Fruit fly (Drosophila melanogaster): ENCODE results near the gene comm2.

comm2 gene

DNA sequence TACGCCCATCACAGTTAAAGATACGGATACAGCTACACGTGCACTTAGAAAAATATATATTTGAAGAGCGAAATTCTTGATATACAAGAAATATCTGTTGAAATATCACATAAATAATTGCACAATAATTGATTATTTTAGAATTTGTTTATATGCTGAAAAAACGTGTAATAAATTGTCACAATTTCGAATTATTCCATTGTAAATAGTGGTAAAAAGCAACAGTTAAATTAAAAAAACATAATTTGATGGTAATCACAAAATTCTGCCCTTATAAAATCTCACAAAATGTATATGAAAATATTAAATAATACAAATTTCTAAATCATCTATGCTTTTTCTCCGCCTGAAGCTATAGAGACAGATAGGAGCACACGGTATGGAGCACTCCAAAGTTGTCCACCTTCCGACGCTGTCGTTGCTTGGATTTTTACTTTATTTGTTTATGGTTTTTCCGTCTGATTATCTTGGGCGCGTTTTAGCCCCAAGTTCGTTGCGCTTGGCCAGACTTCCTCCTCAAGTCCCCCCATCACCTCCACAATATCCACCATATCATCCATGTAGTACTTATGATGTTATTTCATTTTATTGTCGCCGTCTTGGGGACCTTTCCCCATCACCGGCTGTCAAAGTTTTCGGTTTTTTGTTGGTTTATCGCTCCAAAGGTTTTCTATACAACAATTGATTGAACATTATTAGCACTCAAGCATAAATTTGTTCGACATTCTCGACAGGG is 4.8 kb upstream of the comm2 start (continued):
- TF ChIP-seq Stat92E (GFP tag; optimal IDR thresholded peaks at IDR 0.05) = peak in 1 of 3 experiments; percentile 34
- no peak for TF ChIP-seq CG9876 (GFP tag; optimal IDR thresholded peaks at IDR 0.05)
- no peak for TF ChIP-seq Dad (GFP tag; optimal IDR thresholded peaks at IDR 0.05)
- peak; percentile 50 for TF ChIP-seq Lhr (GFP tag; optimal IDR thresholded peaks at IDR 0.05)
- TF ChIP-seq CG4854 (GFP tag; optimal IDR thresholded peaks at IDR 0.05) = no peak
- no peak for TF ChIP-seq Gsc (GFP tag; IDR thresholded peaks at IDR 0.05)
- TF ChIP-seq Fer1 (GFP tag; optimal IDR thresholded peaks at IDR 0.05) = peak; percentile 14
- no peak for TF ChIP-seq pum (GFP tag; optimal IDR thresholded peaks at IDR 0.05)
- TF ChIP-seq CG8290 (GFP tag; optimal IDR thresholded peaks at IDR 0.05) = no peak
- no peak for TF ChIP-seq CG8290 (tag; optimal IDR thresholded peaks at IDR 0.05)
- peak; percentile 41; the same call in 1 of the 3 replicates for TF ChIP-seq CG7357 (GFP tag; IDR thresholded peaks at IDR 0.05)
- no peak for TF ChIP-seq Rx (GFP tag; IDR thresholded peaks at IDR 0.05)
- peak; percentile 40 for TF ChIP-seq CG6654 (GFP tag; optimal IDR thresholded peaks at IDR 0.05)
- TF ChIP-seq CG15514 (GFP tag; optimal IDR thresholded peaks at IDR 0.05) = no peak
- TF ChIP-seq CG3065 (GFP tag; optimal IDR thresholded peaks at IDR 0.05) = no peak
- TF ChIP-seq CG17568 (GFP tag; optimal IDR thresholded peaks at IDR 0.05) = no peak
- no peak for TF ChIP-seq CG3163 (GFP tag; optimal IDR thresholded peaks at IDR 0.05)
- no peak for TF ChIP-seq crc (GFP tag; optimal IDR thresholded peaks at IDR 0.05)
- no peak for TF ChIP-seq eyg (GFP tag; optimal IDR thresholded peaks at IDR 0.05)
- no peak for TF ChIP-seq Ets97D (GFP tag; optimal IDR thresholded peaks at IDR 0.05)
- no peak for TF ChIP-seq Ravus (GFP tag; IDR thresholded peaks at IDR 0.05)
- peak; percentile 75 for TF ChIP-seq Blimp-1 (GFP tag; optimal IDR thresholded peaks at IDR 0.05)
- no peak for TF ChIP-seq Side (GFP tag; optimal IDR thresholded peaks at IDR 0.05)
- no peak for TF ChIP-seq pita (GFP tag; optimal IDR thresholded peaks at IDR 0.05)
- peak; percentile 40 for TF ChIP-seq gsb-n (tag; optimal IDR thresholded peaks at IDR 0.05)
- TF ChIP-seq seq (GFP tag; IDR thresholded peaks at IDR 0.05) = no peak
- no peak for TF ChIP-seq ab (GFP tag; optimal IDR thresholded peaks at IDR 0.05)
- TF ChIP-seq pzg (GFP tag; optimal IDR thresholded peaks at IDR 0.05) = no peak
- TF ChIP-seq CG11695 (GFP tag; IDR thresholded peaks at IDR 0.05) = peak; percentile 52; the same call in 1 of the 3 replicates
- no peak for TF ChIP-seq Scr (GFP tag; IDR thresholded peaks at IDR 0.05; ENCODE audit: partially characterized antibody)
- no peak for TF ChIP-seq CG1647 (GFP tag; optimal IDR thresholded peaks at IDR 0.05)
- no peak for TF ChIP-seq CG4617 (GFP tag; optimal IDR thresholded peaks at IDR 0.05; ENCODE audit: borderline replicate concordance)
- TF ChIP-seq Doc2 (GFP tag; IDR thresholded peaks at IDR 0.05) = no peak
- peak; percentile 55 for TF ChIP-seq CG12104 (GFP tag; optimal IDR thresholded peaks at IDR 0.05)
- TF ChIP-seq Drgx (GFP tag; IDR thresholded peaks at IDR 0.05) = no peak
- TF ChIP-seq CG18619 (GFP tag; optimal IDR thresholded peaks at IDR 0.05) = peak; percentile 69
- TF ChIP-seq CG8765 (GFP tag; IDR thresholded peaks at IDR 0.05) = no peak
- no peak for TF ChIP-seq knrl (GFP tag; IDR thresholded peaks at IDR 0.05; ENCODE audit: partially characterized antibody)
- 0 out of 4 replicates have a peak, but pooled peaks have one; percentile 50 for TF ChIP-seq chinmo (GFP tag; IDR thresholded peaks at IDR 0.05; ENCODE audit: partially characterized antibody)
- TF ChIP-seq trh (GFP tag; optimal IDR thresholded peaks at IDR 0.05) = peak; percentile 8
- TF ChIP-seq tin (GFP tag; optimal IDR thresholded peaks at IDR 0.05) = peak; percentile 31
- peak; percentile 66 for TF ChIP-seq Xrp1 (GFP tag; IDR thresholded peaks at IDR 0.05)
- peak; percentile 55 for TF ChIP-seq Xbp1 (GFP tag; optimal IDR thresholded peaks at IDR 0.05)
- no peak for TF ChIP-seq tll (GFP tag; optimal IDR thresholded peaks at IDR 0.05)
- no peak for TF ChIP-seq CG6175 (GFP tag; IDR thresholded peaks at IDR 0.05)
- TF ChIP-seq btn (GFP tag; optimal IDR thresholded peaks at IDR 0.05) = no peak
- TF ChIP-seq br (optimal IDR thresholded peaks at IDR 0.05) = no peak
- no peak for TF ChIP-seq CG14050 (GFP tag; IDR thresholded peaks at IDR 0.05)
- TF ChIP-seq Hr3 (GFP tag; optimal IDR thresholded peaks at IDR 0.05) = peak; percentile 68
- no peak for TF ChIP-seq pan (optimal IDR thresholded peaks at IDR 0.05)
- TF ChIP-seq pan (GFP tag; optimal IDR thresholded peaks at IDR 0.05 in 1 of 2, IDR thresholded peaks at IDR 0.05 in 1 of 2) = no peak
